Fruit fly (Drosophila melanogaster) whole organism: Measurements from ENCODE around the gene pkaap.

Experiments
- CG8478 ChIP-seq: fragments of >200 bp; optimal IDR thresholded peaks from 2 replicates; lab custom pipeline; 2018; ENCODE audit warnings: inconsistent platforms
- Dll ChIP-seq: fragments of >200 bp; optimal IDR thresholded peaks from 2 replicates; lab custom pipeline; 2017
- EcR ChIP-seq, 2 experiments: fragments of >200 bp; optimal IDR thresholded peaks; 2 replicates each; lab custom pipeline; 2017; ENCODE audit warnings: missing biosample characterization in 2 of 2, missing genetic modification characterization in 2 of 2, missing genetic modification reagents in 2 of 2
- pan ChIP-seq: fragments of >200 bp; optimal IDR thresholded peaks from 2 replicates; lab custom pipeline; 2017
- psq ChIP-seq: fragments of >200 bp; optimal IDR thresholded peaks from 2 replicates; lab custom pipeline; 2017
- usp ChIP-seq: fragments of >200 bp; optimal IDR thresholded peaks from 2 replicates; lab custom pipeline; 2017; ENCODE audit warnings: missing biosample characterization, missing genetic modification characterization, mixed read lengths

pkaap gene

dm6 chr2L:16337785-16338184, 49.7 kb downstream of the pkaap start, which contains the start of gene CG31817:
Gene CG31817, minus strand, starts transcription at chr2L:16337885.
- no peak for TF ChIP-seq pan (lab: Kevin White, UChicago)
- no peak for TF ChIP-seq usp (GFP tag; lab: Kevin White, UChicago)
- TF ChIP-seq CG8478: no peak
- TF ChIP-seq EcR (GFP tag; optimal IDR thresholded peaks at IDR 0.05; lab: Kevin White, UChicago): no peak
- no peak for TF ChIP-seq psq (lab: Kevin White, UChicago)
- no peak for TF ChIP-seq Dll (lab: Kevin White, UChicago)

dm6 chr2L:16340268-16340667, 52.2 kb downstream of the pkaap start, which contains the start of gene CG42266:
Gene CG42266, minus strand, starts transcription at chr2L:16340368.
- TF ChIP-seq CG8478 (no peak), EcR (GFP tag; optimal IDR thresholded peaks at IDR 0.05; lab: Kevin White, UChicago) (no peak), pan (lab: Kevin White, UChicago) (no peak), psq (lab: Kevin White, UChicago) (no peak), usp (GFP tag; lab: Kevin White, UChicago) (no peak), Dll (lab: Kevin White, UChicago) (no peak)
